Fruit fly (Drosophila melanogaster) whole organism, embryonic: ENCODE data around the gene CG7985.

Source experiments
- Atf-2 ChIP-seq: fragments of 200-800 bp; sonication (Bioruptor generic); optimal IDR thresholded peaks from 2 replicates; lab custom pipeline; 2016; ENCODE audit warnings: missing biosample characterization, missing genetic modification characterization
- Atf3 ChIP-seq: fragments of 200-800 bp; sonication (Bioruptor generic); optimal IDR thresholded peaks from 3 replicates; lab custom pipeline; 2016; ENCODE audit warnings: missing biosample characterization, missing genetic modification characterization
- BtbVII ChIP-seq: fragments of 200-800 bp; sonication (Bioruptor generic); optimal IDR thresholded peaks from 3 replicates; lab custom pipeline; 2017; ENCODE audit warnings: missing biosample characterization, mild to moderate bottlenecking, missing genetic modification characterization
- CG10565 ChIP-seq: fragments of 200-800 bp; sonication (Bioruptor generic); optimal IDR thresholded peaks from 3 replicates; lab custom pipeline; 2016; ENCODE audit warnings: missing biosample characterization, mild to moderate bottlenecking, missing genetic modification characterization
- CG11398 ChIP-seq: fragments of 200-800 bp; sonication (Bioruptor generic); optimal IDR thresholded peaks from 2 replicates; lab custom pipeline; 2016; ENCODE audit warnings: missing biosample characterization, missing genetic modification characterization
- CG12236 ChIP-seq: fragments of 200-800 bp; sonication (Bioruptor generic); optimal IDR thresholded peaks from 2 replicates; lab custom pipeline; 2016; ENCODE audit warnings: missing biosample characterization, missing genetic modification characterization
- CG12769 ChIP-seq: fragments of 200-800 bp; sonication (Bioruptor generic); optimal IDR thresholded peaks from 2 replicates; lab custom pipeline; 2019; ENCODE audit warnings: missing biosample characterization, mild to moderate bottlenecking, missing genetic modification characterization, moderate library complexity
- CG13624 ChIP-seq: fragments of 200-800 bp; sonication (Bioruptor generic); optimal IDR thresholded peaks from 2 replicates; lab custom pipeline; 2016; ENCODE audit warnings: missing biosample characterization, missing genetic modification characterization
- CG17361 ChIP-seq: fragments of 200-800 bp; sonication (Bioruptor generic); IDR thresholded peaks from 3 replicates; pipeline ENCODE4 v1.3.6; 2022; ENCODE audit warnings: missing biosample characterization, missing genetic modification characterization
- CG17385 ChIP-seq: fragments of 200-800 bp; sonication (Bioruptor generic); optimal IDR thresholded peaks from 3 replicates; lab custom pipeline; 2018; ENCODE audit warnings: missing biosample characterization, mild to moderate bottlenecking, missing genetic modification characterization
- CG17912 ChIP-seq: fragments of 200-800 bp; sonication (Bioruptor generic); optimal IDR thresholded peaks from 2 replicates; lab custom pipeline; 2018; ENCODE audit warnings: missing biosample characterization, mild to moderate bottlenecking, missing genetic modification characterization
- CG1792 ChIP-seq: fragments of 200-800 bp; sonication (Bioruptor generic); optimal IDR thresholded peaks from 2 replicates; lab custom pipeline; 2016; ENCODE audit warnings: missing biosample characterization, missing genetic modification characterization
- CG18599 ChIP-seq: fragments of 200-800 bp; sonication (Bioruptor generic); optimal IDR thresholded peaks from 3 replicates; lab custom pipeline; 2017; ENCODE audit warnings: missing biosample characterization, missing genetic modification characterization, mild to moderate bottlenecking, moderate library complexity, missing genetic modification reagents
- CG32772 ChIP-seq: fragments of 200-800 bp; sonication (Bioruptor generic); IDR thresholded peaks from 2 replicates; pipeline ENCODE4 v1.3.6; 2022; ENCODE audit warnings: missing biosample characterization, missing genetic modification characterization
- CG3281 ChIP-seq: fragments of 200-800 bp; sonication (Bioruptor generic); optimal IDR thresholded peaks from 3 replicates; lab custom pipeline; 2017; ENCODE audit warnings: missing biosample characterization, mild to moderate bottlenecking, missing genetic modification characterization
- CG33557 ChIP-seq: fragments of 200-800 bp; sonication (Bioruptor generic); optimal IDR thresholded peaks from 2 replicates; lab custom pipeline; 2019; ENCODE audit warnings: missing biosample characterization, mild to moderate bottlenecking, missing genetic modification characterization, moderate library complexity
- CG43689 ChIP-seq: fragments of 200-800 bp; sonication (Bioruptor generic); IDR thresholded peaks from 2 replicates; pipeline ENCODE4 v1.3.6; 2022; ENCODE audit warnings: missing biosample characterization, missing genetic modification characterization
- CG8388 ChIP-seq: fragments of 200-800 bp; sonication (Bioruptor generic); optimal IDR thresholded peaks from 2 replicates; lab custom pipeline; 2019; ENCODE audit warnings: missing biosample characterization, mild to moderate bottlenecking, missing genetic modification characterization, moderate library complexity
- CG9609 ChIP-seq: fragments of 200-800 bp; sonication (Bioruptor generic); optimal IDR thresholded peaks from 3 replicates; lab custom pipeline; 2016; ENCODE audit warnings: missing biosample characterization, missing genetic modification characterization
- CG9727 ChIP-seq: fragments of 200-800 bp; sonication (Bioruptor generic); optimal IDR thresholded peaks from 3 replicates; lab custom pipeline; 2017; ENCODE audit warnings: missing biosample characterization, mild to moderate bottlenecking, missing genetic modification characterization
- CG9817 ChIP-seq: fragments of 200-800 bp; sonication (Bioruptor generic); optimal IDR thresholded peaks from 2 replicates; lab custom pipeline; 2018; ENCODE audit warnings: missing biosample characterization, mild to moderate bottlenecking, missing genetic modification characterization, moderate library complexity
- CTCF ChIP-seq: fragments of 200-800 bp; sonication (Bioruptor generic); optimal IDR thresholded peaks from 2 replicates; lab custom pipeline; 2017; ENCODE audit warnings: missing biosample characterization, mild to moderate bottlenecking, missing genetic modification characterization, moderate library complexity
- Drgx ChIP-seq: fragments of 200-800 bp; sonication (Bioruptor generic); IDR thresholded peaks from 2 replicates; pipeline ENCODE4 v1.3.6; 2022; ENCODE audit warnings: missing biosample characterization, missing genetic modification characterization
- GATAe ChIP-seq: fragments of 200-800 bp; sonication (Bioruptor generic); conservative IDR thresholded peaks from 2 replicates; pipeline ENCODE4 v1.3.6; 2022; ENCODE audit warnings: missing biosample characterization, missing genetic modification characterization
- HLH3B ChIP-seq: fragments of 200-800 bp; sonication (Bioruptor generic); IDR thresholded peaks from 2 replicates; pipeline ENCODE4 v1.3.6; 2022; ENCODE audit warnings: missing biosample characterization, missing genetic modification characterization
- HLH4C ChIP-seq: fragments of 200-800 bp; sonication (Bioruptor generic); IDR thresholded peaks from 3 replicates; pipeline ENCODE4 v1.3.6; 2022; ENCODE audit warnings: missing biosample characterization, missing genetic modification characterization; ENCODE audit not compliant: partially characterized antibody
- Hsf ChIP-seq: fragments of 200-800 bp; sonication (Bioruptor generic); optimal IDR thresholded peaks from 3 replicates; lab custom pipeline; 2016; ENCODE audit warnings: missing biosample characterization, missing genetic modification characterization
- Lhr ChIP-seq: fragments of 200-800 bp; sonication (Bioruptor generic); optimal IDR thresholded peaks from 3 replicates; lab custom pipeline; 2017; ENCODE audit warnings: mild to moderate bottlenecking, missing biosample characterization, missing genetic modification reagents, missing genetic modification characterization
- NFAT ChIP-seq: fragments of 200-800 bp; sonication (Bioruptor generic); IDR thresholded peaks from 2 replicates; pipeline ENCODE4 v1.3.6; 2022; ENCODE audit warnings: missing biosample characterization, missing genetic modification characterization
- Nf-YC ChIP-seq: fragments of 200-800 bp; optimal IDR thresholded peaks from 3 replicates; lab custom pipeline; 2019; ENCODE audit warnings: missing biosample characterization, mild to moderate bottlenecking, missing genetic modification characterization, moderate library complexity
- Sox100B ChIP-seq: fragments of 200-800 bp; sonication (Bioruptor generic); optimal IDR thresholded peaks from 3 replicates; lab custom pipeline; 2018; ENCODE audit warnings: missing biosample characterization, mild to moderate bottlenecking, missing genetic modification characterization
- Sox102F ChIP-seq: fragments of 200-800 bp; sonication (Bioruptor generic); optimal IDR thresholded peaks from 2 replicates; lab custom pipeline; 2018; ENCODE audit warnings: missing biosample characterization, mild to moderate bottlenecking, missing genetic modification characterization, moderate library complexity
- ac ChIP-seq: fragments of 200-800 bp; sonication (Bioruptor generic); optimal IDR thresholded peaks from 3 replicates; lab custom pipeline; 2017; ENCODE audit warnings: missing biosample characterization, mild to moderate bottlenecking, missing genetic modification characterization
- amos ChIP-seq: fragments of 200-800 bp; sonication (Bioruptor generic); IDR thresholded peaks from 2 replicates; pipeline ENCODE4 v1.3.6; 2022; ENCODE audit warnings: missing biosample characterization, missing genetic modification characterization; ENCODE audit not compliant: partially characterized antibody
- ato ChIP-seq: fragments of 200-800 bp; sonication (Bioruptor generic); IDR thresholded peaks from 2 replicates; pipeline ENCODE4 v1.3.6; 2022; ENCODE audit warnings: missing biosample characterization, missing genetic modification characterization; ENCODE audit not compliant: partially characterized antibody
- btn ChIP-seq: fragments of 200-800 bp; sonication (Bioruptor generic); optimal IDR thresholded peaks from 2 replicates; lab custom pipeline; 2016; ENCODE audit warnings: missing biosample characterization, missing genetic modification characterization
- chinmo ChIP-seq: fragments of 200-800 bp; sonication (Bioruptor generic); IDR thresholded peaks from 4 replicates; pipeline ENCODE4 v1.3.6; 2022; ENCODE audit warnings: missing biosample characterization, missing genetic modification characterization; ENCODE audit not compliant: partially characterized antibody
- danr ChIP-seq: fragments of 200-800 bp; sonication (Bioruptor generic); IDR thresholded peaks from 2 replicates; pipeline ENCODE4 v1.3.6; 2022; ENCODE audit warnings: missing biosample characterization, missing genetic modification characterization
- dm ChIP-seq: fragments of 200-800 bp; sonication (Bioruptor generic); optimal IDR thresholded peaks from 3 replicates; lab custom pipeline; 2016; ENCODE audit warnings: missing biosample characterization, missing genetic modification characterization
- fd102C ChIP-seq: fragments of 200-800 bp; sonication (Bioruptor generic); optimal IDR thresholded peaks from 2 replicates; lab custom pipeline; 2018; ENCODE audit warnings: missing biosample characterization, mild to moderate bottlenecking, missing genetic modification characterization, moderate library complexity
- grn ChIP-seq: fragments of 200-800 bp; sonication (Bioruptor generic); optimal IDR thresholded peaks from 3 replicates; lab custom pipeline; 2017; ENCODE audit warnings: missing biosample characterization, missing genetic modification characterization
- hb ChIP-seq: fragments of 200-800 bp; sonication (Bioruptor generic); IDR thresholded peaks from 3 replicates; pipeline ENCODE4 v1.3.6; 2022; ENCODE audit warnings: missing biosample characterization, missing genetic modification characterization; ENCODE audit not compliant: partially characterized antibody
- hbn ChIP-seq: fragments of 200-800 bp; sonication (Bioruptor generic); IDR thresholded peaks from 2 replicates; pipeline ENCODE4 v1.3.6; 2022; ENCODE audit warnings: missing biosample characterization, missing genetic modification characterization; ENCODE audit not compliant: partially characterized antibody
- insv ChIP-seq, 2 experiments: fragments of 200-800 bp; sonication (Bioruptor generic); optimal IDR thresholded peaks; 3 replicates each; lab custom pipeline; 2016 to 2018; ENCODE audit warnings: missing biosample characterization in 2 of 2, missing genetic modification characterization in 2 of 2
- nerfin-2 ChIP-seq: fragments of 200-800 bp; sonication (Bioruptor generic); IDR thresholded peaks from 2 replicates; pipeline ENCODE4 v1.3.6; 2022; ENCODE audit warnings: missing biosample characterization, missing genetic modification characterization; ENCODE audit not compliant: partially characterized antibody
- otp ChIP-seq: fragments of 200-800 bp; sonication (Bioruptor generic); IDR thresholded peaks from 3 replicates; pipeline ENCODE4, ENCODE4 v1.3.6; 2022; ENCODE audit warnings: missing biosample characterization, missing genetic modification characterization
- pzg ChIP-seq: fragments of 200-800 bp; sonication (Bioruptor generic); optimal IDR thresholded peaks from 3 replicates; lab custom pipeline; 2018; ENCODE audit warnings: missing biosample characterization, mild to moderate bottlenecking, missing genetic modification characterization, moderate library complexity
- toy ChIP-seq: fragments of 200-800 bp; sonication (Bioruptor generic); IDR thresholded peaks from 2 replicates; pipeline ENCODE4 v1.3.6; 2022; ENCODE audit warnings: missing biosample characterization, missing genetic modification characterization
- trem ChIP-seq: fragments of 200-800 bp; optimal IDR thresholded peaks from 3 replicates; lab custom pipeline; 2019; ENCODE audit warnings: missing biosample characterization, mild to moderate bottlenecking, missing genetic modification characterization, moderate library complexity
- wdn ChIP-seq: fragments of 200-800 bp; sonication (Bioruptor generic); IDR thresholded peaks from 2 replicates; pipeline ENCODE4 v1.3.6; 2022; ENCODE audit warnings: missing biosample characterization, missing genetic modification characterization
- wor ChIP-seq: fragments of 200-800 bp; sonication (Bioruptor generic); IDR thresholded peaks from 2 replicates; pipeline ENCODE4 v1.3.6; 2022; ENCODE audit warnings: missing biosample characterization, missing genetic modification characterization

Gene CG7985

DNA sequence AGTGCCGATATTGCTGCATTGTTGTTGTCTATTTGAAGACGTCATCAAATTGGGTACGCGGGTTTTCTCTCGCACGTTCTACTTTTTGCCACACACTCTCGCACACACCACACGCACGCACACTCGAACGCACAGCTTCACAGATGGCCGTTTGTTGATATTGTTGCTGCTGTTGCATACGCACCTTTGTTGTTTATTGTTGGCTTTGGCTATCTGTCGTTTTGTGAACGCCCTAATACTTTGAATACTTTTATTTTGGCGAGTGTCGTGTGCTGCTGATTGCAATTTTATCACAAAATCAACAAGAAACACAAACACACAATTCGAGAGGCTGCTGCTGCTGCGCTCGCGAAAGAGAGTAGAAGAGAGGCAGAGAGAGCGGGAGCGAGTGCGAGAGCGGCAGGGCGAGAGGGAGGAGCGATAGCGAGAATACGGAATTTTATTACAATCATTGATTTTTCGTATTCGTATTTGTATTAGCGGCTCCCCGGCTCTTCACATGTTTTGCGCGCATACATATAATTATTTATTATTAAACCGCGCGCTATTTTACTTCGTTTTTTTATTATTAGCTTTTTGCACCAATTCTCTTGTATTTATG, 1.0 kb upstream of the CG7985 start (continued):
- peak; percentile 76 for TF ChIP-seq CG1792 (GFP tag; lab: Kevin White, UChicago)
- peak; percentile 9 for TF ChIP-seq Hsf (GFP tag; lab: Kevin White, UChicago)
- peak; percentile 22 for TF ChIP-seq Atf-2 (GFP tag; lab: Kevin White, UChicago)
- TF ChIP-seq hbn (GFP tag; lab: Robert Waterston, UW): no peak
- peak; percentile 63 for TF ChIP-seq CG11398 (GFP tag; lab: Kevin White, UChicago)
- no peak for TF ChIP-seq insv (GFP tag; optimal IDR thresholded peaks at IDR 0.05; lab: Kevin White, UChicago)
- no peak for TF ChIP-seq CG9609
- TF ChIP-seq ato (GFP tag; lab: Robert Waterston, UW): no peak
- TF ChIP-seq CG17361 (GFP tag; lab: Robert Waterston, UW): no peak
- peak; percentile 41 for TF ChIP-seq CG13624 (GFP tag; lab: Kevin White, UChicago)
- no peak for TF ChIP-seq Nf-YC (tag; lab: Kevin White, UChicago)
- no peak for TF ChIP-seq CG32772 (GFP tag; lab: Robert Waterston, UW)
- TF ChIP-seq CG9727 (GFP tag; lab: Kevin White, UChicago): peak; percentile 70
- TF ChIP-seq CG12769 (tag; lab: Kevin White, UChicago): peak; percentile 34
- no peak for TF ChIP-seq wdn (GFP tag; lab: Robert Waterston, UW)
- no peak for TF ChIP-seq trem
- no peak for TF ChIP-seq CG17385 (GFP tag; lab: Kevin White, UChicago)
- no peak for TF ChIP-seq wor
- no peak for TF ChIP-seq NFAT (GFP tag; lab: Robert Waterston, UW)
- no peak for TF ChIP-seq CG10565 (GFP tag; lab: Kevin White, UChicago)
- no peak for TF ChIP-seq nerfin-2
- TF ChIP-seq CG43689 (GFP tag; lab: Robert Waterston, UW): no peak
- TF ChIP-seq dm (GFP tag; lab: Kevin White, UChicago): no peak
- TF ChIP-seq GATAe (GFP tag; lab: Robert Waterston, UW): no peak
- TF ChIP-seq otp (GFP tag; lab: Robert Waterston, UW): no peak
- no peak for TF ChIP-seq CG33557 (GFP tag; lab: Kevin White, UChicago)
- TF ChIP-seq Drgx (GFP tag; lab: Robert Waterston, UW): no peak
- no peak for TF ChIP-seq CG8388 (GFP tag; lab: Kevin White, UChicago)
- no peak for TF ChIP-seq HLH4C (GFP tag; lab: Robert Waterston, UW)
- TF ChIP-seq CG12236: peak; percentile 22
- TF ChIP-seq Atf3 (GFP tag; lab: Kevin White, UChicago): no peak
- TF ChIP-seq grn (GFP tag; lab: Kevin White, UChicago): peak; percentile 56
- TF ChIP-seq BtbVII (GFP tag; lab: Kevin White, UChicago): peak; percentile 70
- TF ChIP-seq CG3281: peak; percentile 19
- TF ChIP-seq Sox102F (GFP tag; lab: Kevin White, UChicago): no peak
- peak; percentile 35 for TF ChIP-seq CG17912
- no peak for TF ChIP-seq chinmo (GFP tag; lab: Robert Waterston, UW)
- TF ChIP-seq ac (GFP tag; lab: Kevin White, UChicago): peak; percentile 61
- TF ChIP-seq amos (GFP tag; lab: Robert Waterston, UW): no peak
- TF ChIP-seq Lhr (GFP tag; lab: Kevin White, UChicago): no peak
- peak; percentile 49 for TF ChIP-seq btn (GFP tag; lab: Kevin White, UChicago)
- peak; percentile 61 for TF ChIP-seq CG18599 (GFP tag; lab: Kevin White, UChicago)
- TF ChIP-seq hb: no peak
- peak; percentile 56 for TF ChIP-seq Sox100B
- no peak for TF ChIP-seq CG9817 (tag; lab: Kevin White, UChicago)
- TF ChIP-seq toy: no peak
- TF ChIP-seq danr: no peak
- no peak for TF ChIP-seq HLH3B (GFP tag; lab: Robert Waterston, UW)
- TF ChIP-seq CTCF (GFP tag; lab: Kevin White, UChicago): no peak
- peak; percentile 64 for TF ChIP-seq fd102C
- TF ChIP-seq pzg: no peak
